Worm (Caenorhabditis elegans) whole organism, L3 larva: ENCODE measurements around the gene igeg-2.

Source experiments
- elt-1 ChIP-seq: fragments of 150-350 bp; optimal IDR thresholded peaks from 2 replicates; lab custom pipeline; 2014; ENCODE audit warnings: missing biosample characterization, missing genetic modification characterization
- lin-39 ChIP-seq: fragments of 150-350 bp; optimal IDR thresholded peaks from 2 replicates; lab custom pipeline; 2018; ENCODE audit warnings: missing biosample characterization, missing genetic modification reagents, missing genetic modification characterization
- mdl-1 ChIP-seq: fragments of 150-350 bp; optimal IDR thresholded peaks from 2 replicates; lab custom pipeline; 2014; ENCODE audit warnings: missing biosample characterization, missing genetic modification characterization
- mml-1 ChIP-seq: fragments of 150-350 bp; sonication (generic microtip); optimal IDR thresholded peaks from 3 replicates; lab custom pipeline; 2014; ENCODE audit warnings: missing biosample characterization, missing genetic modification characterization
- unc-39 ChIP-seq: sonication (generic microtip); optimal IDR thresholded peaks from 4 replicates; lab custom pipeline; 2017; ENCODE audit warnings: missing biosample characterization, missing genetic modification characterization

- TF ChIP-seq lin-39 (tag; lab: Kevin White, UChicago), result no peak
- TF ChIP-seq elt-1 (tag; lab: Kevin White, UChicago), result no peak
- TF ChIP-seq mdl-1 (tag; lab: Kevin White, UChicago), result no peak
- no peak for TF ChIP-seq unc-39
- TF ChIP-seq mml-1 (tag; lab: Kevin White, UChicago), result no peak
Measured at ce11 chrX:11489830-11490229, 43.4 kb upstream of the igeg-2 start, which contains the start of gene spp-21.
